Fruit fly (Drosophila melanogaster): ENCODE data around the gene wts.

The wts gene

DNA sequence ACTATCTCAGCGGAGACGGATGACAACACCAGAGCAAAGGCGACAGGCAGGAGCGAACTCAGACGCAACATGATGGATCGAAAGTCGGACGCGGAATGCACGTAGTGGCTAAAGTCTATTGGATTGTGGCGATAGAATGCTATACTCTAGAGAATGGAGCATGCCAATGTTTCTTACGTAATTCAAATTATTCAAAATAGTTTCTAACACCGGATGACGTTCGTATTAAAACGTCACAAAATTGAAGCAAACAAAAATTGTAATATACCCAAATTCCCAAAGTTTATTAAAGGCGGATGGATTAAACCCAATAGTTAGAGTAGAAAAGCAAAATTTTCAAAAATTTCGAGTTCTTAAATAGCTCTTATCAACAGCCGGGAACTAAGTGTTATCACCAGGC is 60.2 kb downstream of the wts start, which contains the start of gene Npc2h:
Gene Npc2h (minus strand): TSS at position 101 of the 400 bp plus-strand sequence.
- TF ChIP-seq CG7045 (GFP tag; optimal IDR thresholded peaks at IDR 0.05) = no peak
- TF ChIP-seq kay (GFP tag; ENCODE audit: borderline replicate concordance) = peak; percentile 15

dm6 chr3R:30745104-30745503 is 61.3 kb downstream of the wts start, which contains the start of gene Npc2g:
Gene Npc2g (minus strand): TSS chr3R:30745263.
- TF ChIP-seq Mnt (GFP tag; optimal IDR thresholded peaks at IDR 0.05) = no peak
- no peak for TF ChIP-seq CG14711 (tag; optimal IDR thresholded peaks at IDR 0.05)
- TF ChIP-seq Hr96 (GFP tag; optimal IDR thresholded peaks at IDR 0.05) = no peak
- TF ChIP-seq CG7101 (tag; optimal IDR thresholded peaks at IDR 0.05) = peak; percentile 3

dm6 chr3R:30742580-30742979 is 63.8 kb downstream of the wts start, which contains the start of gene CG15543:
Gene CG15543 (plus strand): TSS chr3R:30742880.
- TF ChIP-seq Mnt (GFP tag; optimal IDR thresholded peaks at IDR 0.05) (no peak), cnc (optimal IDR thresholded peaks at IDR 0.05) (no peak), CG11617 (GFP tag; optimal IDR thresholded peaks at IDR 0.05) (no peak), CG7045 (GFP tag; optimal IDR thresholded peaks at IDR 0.05) (no peak), Clk (GFP tag; optimal IDR thresholded peaks at IDR 0.05) (no peak), pad (GFP tag; optimal IDR thresholded peaks at IDR 0.05) (no peak), kay (GFP tag; ENCODE audit: borderline replicate concordance) (no peak), CG5204 (GFP tag; optimal IDR thresholded peaks at IDR 0.05) (no peak), CG1620 (GFP tag; optimal IDR thresholded peaks at IDR 0.05) (no peak), CG33017 (tag; optimal IDR thresholded peaks at IDR 0.05) (no peak), CG7101 (tag; optimal IDR thresholded peaks at IDR 0.05) (no peak), toe (GFP tag; optimal IDR thresholded peaks at IDR 0.05) (no peak), Hr96 (GFP tag; optimal IDR thresholded peaks at IDR 0.05) (no peak), cic (GFP tag; optimal IDR thresholded peaks at IDR 0.05) (no peak), ovo (GFP tag; optimal IDR thresholded peaks at IDR 0.05) (no peak), CG12768 (GFP tag; optimal IDR thresholded peaks at IDR 0.05) (no peak)

dm6 chr3R:30741371-30741770 is 65.0 kb downstream of the wts start:
- TF ChIP-seq CG5204 (GFP tag; optimal IDR thresholded peaks at IDR 0.05) (no peak), toe (GFP tag; optimal IDR thresholded peaks at IDR 0.05) (no peak), CG14711 (tag; optimal IDR thresholded peaks at IDR 0.05) (no peak), cic (GFP tag; optimal IDR thresholded peaks at IDR 0.05) (no peak), Hr96 (GFP tag; optimal IDR thresholded peaks at IDR 0.05) (no peak)

Data from whole organism, adult.